Worm (Caenorhabditis elegans) whole organism, L1 larva: ENCODE measurements around the gene elo-8.

Experiments used
- lir-3 ChIP-seq: sonication (generic microtip); optimal IDR thresholded peaks from 2 replicates; lab custom pipeline; 2016; ENCODE audit warnings: mild to moderate bottlenecking, missing genetic modification characterization, moderate library complexity, missing compliant biosample characterization; ENCODE audit not compliant: poor library complexity
- sox-4 ChIP-seq: sonication (generic microtip); optimal IDR thresholded peaks from 2 replicates; lab custom pipeline; 2016; ENCODE audit warnings: missing genetic modification characterization, missing compliant biosample characterization
- unc-130 ChIP-seq: fragments of 150-350 bp; optimal IDR thresholded peaks from 2 replicates; lab custom pipeline; 2017; ENCODE audit warnings: missing biosample characterization, missing genetic modification characterization, inconsistent platforms
- ztf-11 ChIP-seq, 2 experiments: sonication (generic microtip); optimal IDR thresholded peaks; 2 replicates each; lab custom pipeline; 2016 to 2017; ENCODE audit warnings: missing genetic modification characterization in 2 of 2, missing biosample characterization in 1 of 2, missing compliant biosample characterization in 1 of 2

- no peak for TF ChIP-seq ztf-11 (tag; optimal IDR thresholded peaks at IDR 0.05; lab: Kevin White, UChicago)
- no peak for TF ChIP-seq lir-3 (tag; lab: Kevin White, UChicago)
- TF ChIP-seq sox-4 (tag; lab: Kevin White, UChicago) = no peak
- no peak for TF ChIP-seq unc-130 (tag; lab: Kevin White, UChicago)
Observed at ce11 chrIII:11188132-11188531, 43.7 kb downstream of the elo-8 start.
